Worm (Caenorhabditis elegans) whole organism, L1 larva: ENCODE measurements around the gene col-129.

Source experiments
- ceh-82 ChIP-seq, 3 experiments: fragments of 150-350 bp in 1 of 3; sonication (generic microtip) in 2 of 3; optimal IDR thresholded peaks; 2 replicates each; lab custom pipeline; 2014 to 2017; ENCODE audit warnings: missing biosample characterization in 3 of 3, missing genetic modification characterization in 3 of 3
- fkh-8 ChIP-seq: sonication (generic microtip); optimal IDR thresholded peaks from 2 replicates; lab custom pipeline; 2016; ENCODE audit warnings: mild to moderate bottlenecking, missing genetic modification characterization, missing compliant biosample characterization
- lin-35 ChIP-seq, 2 experiments: fragments of 150-350 bp; optimal IDR thresholded peaks; 2 replicates each; lab custom pipeline; 2014; ENCODE audit warnings: missing biosample characterization in 2 of 2, missing genetic modification characterization in 2 of 2, missing genetic modification reagents in 2 of 2
- lsy-2 ChIP-seq, 2 experiments: fragments of 150-350 bp; optimal IDR thresholded peaks; 2 replicates each; lab custom pipeline; 2014; ENCODE audit warnings: missing biosample characterization in 2 of 2, missing genetic modification characterization in 2 of 2
- mdl-1 ChIP-seq, 2 experiments: fragments of 150-350 bp; optimal IDR thresholded peaks; 2 replicates each; lab custom pipeline; 2014 to 2017; ENCODE audit warnings: missing biosample characterization in 2 of 2, missing genetic modification characterization in 2 of 2, inconsistent platforms in 1 of 2
- nhr-12 ChIP-seq: sonication (generic microtip); optimal IDR thresholded peaks from 2 replicates; lab custom pipeline; 2017; ENCODE audit warnings: missing biosample characterization, missing genetic modification characterization
- nhr-20 ChIP-seq: sonication (generic microtip); optimal IDR thresholded peaks from 2 replicates; lab custom pipeline; 2016; ENCODE audit warnings: mild to moderate bottlenecking, missing genetic modification characterization, missing compliant biosample characterization
- nhr-237 ChIP-seq: fragments of 150-350 bp; optimal IDR thresholded peaks from 2 replicates; lab custom pipeline; 2014; ENCODE audit warnings: missing biosample characterization, missing genetic modification characterization
- nhr-85 ChIP-seq: sonication (generic microtip); peaks from one replicate; lab custom pipeline; 2016; ENCODE audit warnings: missing genetic modification characterization, inconsistent platforms, missing compliant biosample characterization
- skn-1 ChIP-seq: fragments of 150-350 bp; optimal IDR thresholded peaks from 2 replicates; lab custom pipeline; 2014; ENCODE audit warnings: missing biosample characterization, missing genetic modification characterization
- sptf-1 ChIP-seq: fragments of 150-350 bp; optimal IDR thresholded peaks from 2 replicates; lab custom pipeline; 2014; ENCODE audit warnings: missing biosample characterization, missing genetic modification characterization
- sup-37 ChIP-seq: fragments of 200-800 bp; sonication (Bioruptor generic); optimal IDR thresholded peaks from 2 replicates; lab custom pipeline; 2018; ENCODE audit warnings: mild to moderate bottlenecking, missing genetic modification characterization, missing compliant biosample characterization

DNA sequence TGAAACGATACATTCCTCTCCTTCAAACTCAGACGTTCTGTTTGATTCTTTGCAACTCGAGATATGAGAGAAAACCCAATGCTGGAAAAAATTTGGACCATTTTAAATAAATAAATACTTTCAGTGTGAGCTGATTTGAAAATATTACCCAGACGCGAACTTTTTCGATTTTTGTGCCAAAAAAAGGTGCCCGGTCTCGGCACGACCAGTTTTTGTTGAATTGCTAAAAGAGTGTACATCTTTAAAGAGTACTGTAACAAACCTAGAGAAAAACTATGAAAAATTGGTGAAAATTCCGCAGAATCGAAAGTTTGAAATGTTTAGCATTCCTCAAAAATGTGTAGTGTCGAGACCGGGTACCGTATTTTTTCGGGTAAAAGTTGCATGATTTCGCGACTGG is 49.0 kb downstream of the col-129 start, which contains the start of gene K08E4.8:
- no peak for TF ChIP-seq lsy-2 (tag; optimal IDR thresholded peaks at IDR 0.05; lab: Kevin White, UChicago)
- TF ChIP-seq nhr-20 (tag; lab: Kevin White, UChicago): no peak
- no peak for TF ChIP-seq lin-35 (GFP tag; optimal IDR thresholded peaks at IDR 0.05; lab: Kevin White, UChicago)
- TF ChIP-seq fkh-8 (tag; lab: Kevin White, UChicago): no peak
- TF ChIP-seq ceh-82 (tag; optimal IDR thresholded peaks at IDR 0.05; lab: Kevin White, UChicago): no peak
- no peak for TF ChIP-seq nhr-237 (tag; lab: Kevin White, UChicago)
- TF ChIP-seq skn-1 (tag; lab: Kevin White, UChicago): no peak
- TF ChIP-seq nhr-12 (tag; lab: Kevin White, UChicago): no peak
- TF ChIP-seq sptf-1 (tag; lab: Kevin White, UChicago): no peak
- no peak for TF ChIP-seq mdl-1 (tag; optimal IDR thresholded peaks at IDR 0.05; lab: Kevin White, UChicago)
- TF ChIP-seq sup-37 (GFP tag; lab: Kevin White, UChicago): no peak
- TF ChIP-seq nhr-85: no peak
